Worm (Caenorhabditis elegans) whole organism, L1 larva: ENCODE data around the gene srh-15.
A peak's percentile ranks its signal among the peaks of the same experiment; 100 is the strongest.

Experiments
- aly-2 ChIP-seq: fragments of 150-350 bp; optimal IDR thresholded peaks from 2 replicates; lab custom pipeline; 2014; ENCODE audit warnings: missing biosample characterization, missing genetic modification characterization
- egl-27 ChIP-seq, 2 experiments: fragments of 150-350 bp in 1 of 2; sonication (generic microtip); optimal IDR thresholded peaks; 3 replicates each; lab custom pipeline; 2017 to 2018; ENCODE audit warnings: missing biosample characterization in 2 of 2, missing genetic modification characterization in 2 of 2, missing genetic modification reagents in 2 of 2
- elt-3 ChIP-seq, 6 experiments: fragments of 150-350 bp in 1 of 6; sonication (generic microtip); optimal IDR thresholded peaks; 2 replicates each; lab custom pipeline; 2017 to 2018; ENCODE audit warnings: missing biosample characterization in 6 of 6, missing genetic modification characterization in 6 of 6, inconsistent platforms in 1 of 6
- lir-3 ChIP-seq: sonication (generic microtip); optimal IDR thresholded peaks from 2 replicates; lab custom pipeline; 2016; ENCODE audit warnings: mild to moderate bottlenecking, missing genetic modification characterization, moderate library complexity, missing compliant biosample characterization; ENCODE audit not compliant: poor library complexity
- mdl-1 ChIP-seq, 2 experiments: fragments of 150-350 bp; optimal IDR thresholded peaks; 2 replicates each; lab custom pipeline; 2014 to 2017; ENCODE audit warnings: missing biosample characterization in 2 of 2, missing genetic modification characterization in 2 of 2, inconsistent platforms in 1 of 2
- pqm-1 ChIP-seq: sonication (generic microtip); optimal IDR thresholded peaks from 3 replicates; lab custom pipeline; 2017; ENCODE audit warnings: missing biosample characterization, missing genetic modification characterization
- skn-1 ChIP-seq: fragments of 150-350 bp; optimal IDR thresholded peaks from 2 replicates; lab custom pipeline; 2014; ENCODE audit warnings: missing biosample characterization, missing genetic modification characterization
- unc-62 ChIP-seq: fragments of 150-350 bp; optimal IDR thresholded peaks from 2 replicates; lab custom pipeline; 2014; ENCODE audit warnings: missing biosample characterization, missing genetic modification reagents, missing genetic modification characterization

- no peak for TF ChIP-seq unc-62 (GFP tag; lab: Kevin White, UChicago)
- no peak for TF ChIP-seq skn-1
- TF ChIP-seq mdl-1 (tag; optimal IDR thresholded peaks at IDR 0.05; lab: Kevin White, UChicago): peak in 1 of 2 experiments; percentile 11
- no peak for TF ChIP-seq egl-27 (tag; optimal IDR thresholded peaks at IDR 0.05; lab: Kevin White, UChicago)
- TF ChIP-seq aly-2: no peak
- TF ChIP-seq elt-3 (tag; optimal IDR thresholded peaks at IDR 0.05; lab: Kevin White, UChicago): no peak
- TF ChIP-seq lir-3 (tag; lab: Kevin White, UChicago): no peak
- no peak for TF ChIP-seq pqm-1 (tag; lab: Kevin White, UChicago)
Observed at ce11 chrV:13334447-13334846, 13.7 kb downstream of the srh-15 start.
